Worm (Caenorhabditis elegans): ENCODE data around the gene C55A6.12.

The C55A6.12 gene

DNA sequence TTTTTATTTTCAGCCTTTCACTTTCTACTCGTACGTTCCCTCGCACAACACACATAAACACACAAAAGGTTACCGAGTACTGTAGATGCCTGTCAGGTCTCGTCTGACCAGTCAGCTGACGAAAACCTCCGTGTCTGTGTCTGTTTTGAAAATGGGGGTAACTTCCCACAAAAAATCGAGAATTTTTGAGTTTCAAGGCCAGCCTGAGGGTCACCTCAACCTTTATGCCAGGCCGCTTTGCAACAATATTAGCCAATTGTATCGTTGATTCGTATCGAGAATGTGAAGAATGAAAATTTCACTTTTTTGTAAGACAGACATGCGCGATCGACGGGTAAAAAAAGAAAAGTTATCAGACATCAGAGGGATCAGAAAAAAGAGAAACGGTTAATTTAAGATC lies 28.2 kb upstream of the C55A6.12 start:
- no peak for TF ChIP-seq elt-4 (tag; optimal IDR thresholded peaks at IDR 0.05)
- no peak for TF ChIP-seq T23F11.4 (GFP tag; optimal IDR thresholded peaks at IDR 0.05)
- TF ChIP-seq lin-11 (tag; optimal IDR thresholded peaks at IDR 0.05): no peak
- TF ChIP-seq unc-42 (tag; optimal IDR thresholded peaks at IDR 0.05): no peak
- TF ChIP-seq ceh-30 (tag; optimal IDR thresholded peaks at IDR 0.05): no peak
- no peak for TF ChIP-seq pha-2 (tag; optimal IDR thresholded peaks at IDR 0.05)
- no peak for TF ChIP-seq ttx-3 (tag; optimal IDR thresholded peaks at IDR 0.05)
- no peak for TF ChIP-seq ztf-16 (tag; optimal IDR thresholded peaks at IDR 0.05)
- TF ChIP-seq hlh-13 (GFP tag; optimal IDR thresholded peaks at IDR 0.05): no peak

DNA sequence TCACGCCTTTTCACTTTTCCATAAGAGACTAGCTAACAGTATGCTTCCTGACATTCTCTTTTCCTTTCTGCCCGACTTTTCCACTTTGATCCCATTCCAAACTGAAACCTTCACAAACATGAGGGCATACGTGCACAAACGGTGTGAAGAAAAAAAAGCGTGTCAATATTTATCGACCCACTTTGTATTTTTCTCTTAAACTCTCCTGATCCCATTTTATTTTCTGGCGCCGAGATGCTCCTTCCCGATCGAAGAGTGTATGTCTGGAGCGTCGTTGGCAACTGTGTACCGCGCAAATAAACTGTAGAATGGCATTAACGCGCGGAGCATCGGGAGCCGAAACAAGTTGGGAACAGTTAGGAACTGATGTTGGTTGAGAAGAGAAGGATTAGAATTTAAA lies 26.6 kb upstream of the C55A6.12 start:
- no peak for TF ChIP-seq dve-1 (tag; optimal IDR thresholded peaks at IDR 0.05)
- no peak for TF ChIP-seq ceh-6 (GFP tag; optimal IDR thresholded peaks at IDR 0.05)
- TF ChIP-seq ceh-18 (tag; optimal IDR thresholded peaks at IDR 0.05): peak; percentile 6

- TF ChIP-seq hlh-30 (tag; optimal IDR thresholded peaks at IDR 0.05; ENCODE audit: insufficient read depth) (peak; percentile 63), ref-2 (tag; optimal IDR thresholded peaks at IDR 0.05) (peak; percentile 14), K09A11.1 (tag; optimal IDR thresholded peaks at IDR 0.05; ENCODE audit: insufficient read depth) (no peak), T23F11.4 (GFP tag; optimal IDR thresholded peaks at IDR 0.05) (no peak), hlh-8 (tag; optimal IDR thresholded peaks at IDR 0.05) (peak; percentile 71), pha-2 (tag; optimal IDR thresholded peaks at IDR 0.05) (no peak), unc-3 (GFP tag; conservative IDR thresholded peaks at IDR 0.05) (no peak), unc-3 (tag; optimal IDR thresholded peaks at IDR 0.05) (no peak)
These were observed 25.8 kb upstream of the C55A6.12 start for ce11 chrV:11528633-11529327.

DNA sequence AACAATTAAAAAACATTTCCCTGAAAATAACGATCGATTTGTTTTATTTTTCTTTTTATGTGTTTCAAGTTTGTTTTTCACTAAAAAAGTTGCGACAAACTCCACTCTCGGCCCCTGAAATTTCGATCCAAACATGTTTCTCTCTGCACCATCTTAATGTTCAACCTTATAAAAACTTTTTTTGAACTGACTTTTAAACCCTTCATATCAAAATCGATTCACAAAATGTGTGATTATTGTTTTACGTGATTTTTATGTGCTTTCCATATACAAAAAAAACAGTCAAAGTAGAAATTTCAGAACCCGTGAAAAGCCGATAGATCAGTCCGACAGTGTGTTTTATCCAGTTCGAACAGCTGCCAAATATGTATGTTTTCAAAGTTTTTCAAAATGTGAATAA lies 24.6 kb upstream of the C55A6.12 start, which contains the start of gene ccch-1:
Gene ccch-1 (plus strand): TSS at position 301 of the 400 bp plus-strand sequence.
- TF ChIP-seq K02D7.2 (tag; optimal IDR thresholded peaks at IDR 0.05): no peak

ce11 chrV:11526927-11527491 lies 24.1 kb upstream of the C55A6.12 start:
- TF ChIP-seq hlh-15 (tag; optimal IDR thresholded peaks at IDR 0.05) (no peak), gmeb-2 (tag; optimal IDR thresholded peaks at IDR 0.05) (no peak), ceh-31 (tag; optimal IDR thresholded peaks at IDR 0.05) (no peak), eyg-1 (tag; optimal IDR thresholded peaks at IDR 0.05) (no peak), madf-2 (tag; optimal IDR thresholded peaks at IDR 0.05) (no peak), Y22D7AL.16 (tag; optimal IDR thresholded peaks at IDR 0.05) (no peak), rnt-1 (tag; optimal IDR thresholded peaks at IDR 0.05) (no peak), ceh-2 (tag; optimal IDR thresholded peaks at IDR 0.05) (no peak), ceh-45 (GFP tag; IDR thresholded peaks at IDR 0.05) (no peak), ceh-22 (tag; optimal IDR thresholded peaks at IDR 0.05) (no peak), ztf-16 (tag; optimal IDR thresholded peaks at IDR 0.05) (no peak), tbx-2 (tag; optimal IDR thresholded peaks at IDR 0.05) (no peak), ceh-14 (tag; optimal IDR thresholded peaks at IDR 0.05) (no peak), sdc-2 (tag; optimal IDR thresholded peaks at IDR 0.05) (no peak), unc-86 (tag; optimal IDR thresholded peaks at IDR 0.05) (no peak), F13H6.1 (tag; optimal IDR thresholded peaks at IDR 0.05) (no peak), elt-4 (tag; optimal IDR thresholded peaks at IDR 0.05) (no peak), pax-1 (tag; optimal IDR thresholded peaks at IDR 0.05) (no peak)
